Worm (Caenorhabditis elegans) whole organism, midembryonic: Measurements from ENCODE around the gene chil-13.

Source experiments
- T22C8.4 ChIP-seq: fragments of 200-800 bp; sonication (Bioruptor generic); IDR thresholded peaks from 2 replicates; pipeline ENCODE4 v1.3.6; 2022; ENCODE audit warnings: missing genetic modification characterization, missing compliant biosample characterization
- cog-1 ChIP-seq: sonication (generic microtip); optimal IDR thresholded peaks from 2 replicates; lab custom pipeline; 2016; ENCODE audit warnings: missing genetic modification characterization, missing compliant biosample characterization
- flt-1 ChIP-seq: fragments of 200-800 bp; sonication (Bioruptor generic); IDR thresholded peaks from 2 replicates; pipeline ENCODE4 v1.3.6; 2022; ENCODE audit warnings: missing genetic modification characterization, missing compliant biosample characterization
- klf-2 ChIP-seq: fragments of 200-800 bp; sonication (Bioruptor generic); conservative IDR thresholded peaks from 2 replicates; pipeline ENCODE4 v1.3.6; 2022; ENCODE audit warnings: missing genetic modification reagents, missing genetic modification characterization, missing compliant biosample characterization
- med-1 ChIP-seq: sonication (generic microtip); optimal IDR thresholded peaks from 2 replicates; lab custom pipeline; 2017; ENCODE audit warnings: missing genetic modification characterization, mild to moderate bottlenecking, missing compliant biosample characterization, antibody characterized with exemption, missing genetic modification reagents; ENCODE audit not compliant: insufficient read depth
- ref-1 ChIP-seq: fragments of 200-800 bp; sonication (Bioruptor generic); conservative IDR thresholded peaks from 2 replicates; pipeline ENCODE4 v1.3.6; 2022; ENCODE audit warnings: missing genetic modification reagents, missing genetic modification characterization, missing compliant biosample characterization
- tab-1 ChIP-seq: fragments of 200-800 bp; sonication (Bioruptor generic); IDR thresholded peaks from 2 replicates; pipeline ENCODE4 v1.3.6; 2022; ENCODE audit warnings: missing genetic modification characterization, missing compliant biosample characterization
- ztf-23 ChIP-seq: fragments of 200-800 bp; sonication (Bioruptor generic); IDR thresholded peaks from 2 replicates; pipeline ENCODE4 v1.3.6; 2022; ENCODE audit warnings: missing genetic modification reagents, missing genetic modification characterization, missing compliant biosample characterization
- ztf-29 ChIP-seq: fragments of 200-800 bp; sonication (Bioruptor generic); IDR thresholded peaks from 2 replicates; pipeline ENCODE4 v1.3.6; 2022; ENCODE audit warnings: missing genetic modification reagents, missing genetic modification characterization, missing compliant biosample characterization

The chil-13 gene

ce11 chrII:9399746-9400145 lies 38.4 kb downstream of the chil-13 start, which contains the start of gene Y51B9A.7:
Gene Y51B9A.7, plus strand, starts transcription at chrII:9400046.
- no peak for TF ChIP-seq ref-1 (GFP tag; lab: Robert Waterston, UW)
- no peak for TF ChIP-seq med-1 (GFP tag; lab: Kevin White, UChicago)
- no peak for TF ChIP-seq ztf-23 (GFP tag; lab: Robert Waterston, UW)
- TF ChIP-seq tab-1 (GFP tag; lab: Robert Waterston, UW) = no peak
- TF ChIP-seq cog-1 (tag; lab: Kevin White, UChicago) = no peak
- TF ChIP-seq ztf-29 (GFP tag; lab: Robert Waterston, UW) = no peak
- no peak for TF ChIP-seq klf-2 (GFP tag; lab: Robert Waterston, UW)
- TF ChIP-seq T22C8.4 = no peak
- TF ChIP-seq flt-1 = no peak

- no peak for TF ChIP-seq klf-2 (GFP tag; lab: Robert Waterston, UW)
- TF ChIP-seq flt-1 = no peak
- no peak for TF ChIP-seq med-1 (GFP tag; lab: Kevin White, UChicago)
- no peak for TF ChIP-seq cog-1 (tag; lab: Kevin White, UChicago)
Measured at ce11 chrII:9398370-9398901, 39.7 kb downstream of the chil-13 start, which contains the start of the genes Y51B9A.14 and Y51B9A.8. Gene Y51B9A.14, minus strand, starts transcription at chrII:9398470. Gene Y51B9A.8, plus strand, starts transcription at chrII:9398851.

- TF ChIP-seq flt-1 (no peak), ztf-29 (GFP tag; lab: Robert Waterston, UW) (no peak), klf-2 (GFP tag; lab: Robert Waterston, UW) (no peak), cog-1 (tag; lab: Kevin White, UChicago) (no peak), ztf-23 (GFP tag; lab: Robert Waterston, UW) (no peak), tab-1 (GFP tag; lab: Robert Waterston, UW) (no peak), ref-1 (GFP tag; lab: Robert Waterston, UW) (no peak), T22C8.4 (no peak)
Measured at ce11 chrII:9397496-9397895, 40.6 kb downstream of the chil-13 start, which contains the start of gene Y51B9A.9. Gene Y51B9A.9, minus strand, starts transcription at chrII:9397596.

- TF ChIP-seq T22C8.4 (no peak), tab-1 (GFP tag; lab: Robert Waterston, UW) (no peak), ztf-23 (GFP tag; lab: Robert Waterston, UW) (no peak), klf-2 (GFP tag; lab: Robert Waterston, UW) (no peak)
Measured at ce11 chrII:9392724-9393123, 45.4 kb downstream of the chil-13 start, which contains the start of gene lido-17. Gene lido-17, minus strand, starts transcription at chrII:9392824.
